Fruit fly (Drosophila melanogaster): ENCODE data around the gene Edem1.

The Edem1 gene

DNA sequence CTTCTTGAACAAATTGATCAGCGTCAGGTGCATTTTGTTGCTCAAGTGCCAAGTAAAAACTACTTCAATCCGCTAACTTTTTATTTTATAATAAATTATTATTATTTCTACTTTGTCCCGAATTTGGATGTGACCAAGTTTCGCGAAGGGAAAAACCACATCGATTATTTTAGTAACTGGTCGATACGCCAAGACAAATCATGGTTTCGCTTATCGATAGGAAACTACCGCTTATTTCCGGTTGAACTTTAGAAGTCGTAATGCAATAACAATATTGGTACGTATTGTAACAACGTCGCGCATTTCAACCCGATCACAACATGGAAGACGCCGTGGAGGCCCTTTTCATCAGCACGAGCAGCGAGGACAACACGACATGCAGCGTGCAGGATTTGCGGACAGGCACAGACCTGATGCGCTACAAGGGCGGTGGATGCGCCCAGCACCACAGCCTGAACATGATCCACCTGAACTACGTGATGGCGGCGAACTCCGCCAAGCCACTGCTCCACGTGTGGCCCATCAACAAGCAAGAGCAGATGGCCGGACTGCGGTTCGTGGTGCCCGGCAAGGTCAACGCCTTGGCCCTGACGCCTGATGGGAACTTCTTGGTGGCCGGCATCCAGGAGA lies 31.4 kb downstream of the Edem1 start, which contains the start of the genes CG14817 and CG14805 (continued):
- peak; percentile 69 for TF ChIP-seq phol (tag; optimal IDR thresholded peaks at IDR 0.05)
- TF ChIP-seq zen2 (GFP tag; IDR thresholded peaks at IDR 0.05; ENCODE audit: partially characterized antibody): no peak
- peak; percentile 94 for TF ChIP-seq CG34376 (GFP tag; optimal IDR thresholded peaks at IDR 0.05)
- no peak for TF ChIP-seq croc (GFP tag; conservative IDR thresholded peaks at IDR 0.05)
- no peak for TF ChIP-seq ttk (GFP tag; IDR thresholded peaks at IDR 0.05)
- TF ChIP-seq Dad (GFP tag; optimal IDR thresholded peaks at IDR 0.05): peak; percentile 7
- no peak for TF ChIP-seq chn (GFP tag; optimal IDR thresholded peaks at IDR 0.05)
- peak in 1 of 2 experiments; percentile 96 for TF ChIP-seq Hr78 (GFP tag; optimal IDR thresholded peaks at IDR 0.05)
- TF ChIP-seq Taf1 (GFP tag; IDR thresholded peaks at IDR 0.05): no peak
- peak; percentile 30 for TF ChIP-seq CG13624 (GFP tag; optimal IDR thresholded peaks at IDR 0.05)
- TF ChIP-seq Ptx1 (GFP tag; IDR thresholded peaks at IDR 0.05): no peak
- 0 out of 3 replicates have a peak, but pooled peaks have one; percentile 40 for TF ChIP-seq ken (GFP tag; IDR thresholded peaks at IDR 0.05)
- peak; percentile 81 for TF ChIP-seq CG4707 (GFP tag; optimal IDR thresholded peaks at IDR 0.05)
- peak; percentile 79 for TF ChIP-seq CG18619 (GFP tag; optimal IDR thresholded peaks at IDR 0.05)
- TF ChIP-seq Ada2b (GFP tag; IDR thresholded peaks at IDR 0.05): peak; percentile 24; the same call in 1 of the 2 replicates
- peak; percentile 69 for TF ChIP-seq CG6683 (GFP tag; optimal IDR thresholded peaks at IDR 0.05)
- no peak for TF ChIP-seq slou (GFP tag; optimal IDR thresholded peaks at IDR 0.05)
- TF ChIP-seq CG2678 (tag; optimal IDR thresholded peaks at IDR 0.05): no peak
- TF ChIP-seq sim (GFP tag; IDR thresholded peaks at IDR 0.05): peak; percentile 23; the same call in 1 of the 2 replicates
- peak; percentile 76 for TF ChIP-seq HmgZ (tag; optimal IDR thresholded peaks at IDR 0.05)
- peak; percentile 85 for TF ChIP-seq schlank (tag; optimal IDR thresholded peaks at IDR 0.05)
- no peak for TF ChIP-seq danr (GFP tag; IDR thresholded peaks at IDR 0.05)
- TF ChIP-seq ci (GFP tag; IDR thresholded peaks at IDR 0.05): peak; percentile 91
- TF ChIP-seq hkb (optimal IDR thresholded peaks at IDR 0.05): no peak
- peak; percentile 59; the same call in 1 of the 2 replicates for TF ChIP-seq hkb (GFP tag; IDR thresholded peaks at IDR 0.05)
- TF ChIP-seq sob (GFP tag; IDR thresholded peaks at IDR 0.05): peak; percentile 64
- peak; percentile 27 for TF ChIP-seq CG8290 (GFP tag; optimal IDR thresholded peaks at IDR 0.05)
- TF ChIP-seq CG8290 (tag; optimal IDR thresholded peaks at IDR 0.05): peak in 1 of 2 experiments; percentile 59
- peak; percentile 53 for TF ChIP-seq CG18011 (GFP tag; optimal IDR thresholded peaks at IDR 0.05)
- no peak for TF ChIP-seq tio (GFP tag; optimal IDR thresholded peaks at IDR 0.05)
- TF ChIP-seq trem (tag; optimal IDR thresholded peaks at IDR 0.05): peak; percentile 88
- TF ChIP-seq MBD-R2 (GFP tag; IDR thresholded peaks at IDR 0.05): peak; percentile 75
- no peak for TF ChIP-seq hth (optimal IDR thresholded peaks at IDR 0.05)
- peak; percentile 68 for TF ChIP-seq Hand (GFP tag; optimal IDR thresholded peaks at IDR 0.05)
- TF ChIP-seq Mes4 (GFP tag; optimal IDR thresholded peaks at IDR 0.05): peak; percentile 58
- TF ChIP-seq CG10543 (GFP tag; optimal IDR thresholded peaks at IDR 0.05): peak; percentile 89
- TF ChIP-seq al (GFP tag; IDR thresholded peaks at IDR 0.05): no peak; the same call in 1 of the 2 replicates
- TF ChIP-seq gem (tag; optimal IDR thresholded peaks at IDR 0.05): no peak
- TF ChIP-seq CG15601 (tag; optimal IDR thresholded peaks at IDR 0.05): peak; percentile 74
- TF ChIP-seq fu2 (GFP tag; optimal IDR thresholded peaks at IDR 0.05): peak; percentile 13
- TF ChIP-seq Med (GFP tag): peak; percentile 95
- no peak for TF ChIP-seq exex (tag; optimal IDR thresholded peaks at IDR 0.05)
- TF ChIP-seq CkIIα-i1 (GFP tag; IDR thresholded peaks at IDR 0.05): 0 out of 2 replicates have a peak, but pooled peaks have one; percentile 2
- no peak for TF ChIP-seq gcm2 (GFP tag; optimal IDR thresholded peaks at IDR 0.05)
- TF ChIP-seq CG10959 (GFP tag; IDR thresholded peaks at IDR 0.05): no peak
- no peak for TF ChIP-seq ato (GFP tag; IDR thresholded peaks at IDR 0.05; ENCODE audit: partially characterized antibody)
- TF ChIP-seq ab (GFP tag; optimal IDR thresholded peaks at IDR 0.05): no peak
- TF ChIP-seq bsh (GFP tag; optimal IDR thresholded peaks at IDR 0.05): peak; percentile 10 to 62
- peak; percentile 78 for TF ChIP-seq Rfx (GFP tag; IDR thresholded peaks at IDR 0.05)
- TF ChIP-seq Eip74EF (GFP tag; optimal IDR thresholded peaks at IDR 0.05): peak in 1 of 2 experiments; percentile 55
